Worm (Caenorhabditis elegans): Measurements from ENCODE around the gene Y45G12B.2.

- no peak for TF ChIP-seq ama-1 (optimal IDR thresholded peaks at IDR 0.05)
- no peak for TF ChIP-seq flt-1 (GFP tag; IDR thresholded peaks at IDR 0.05)
Observed at ce11 chrV:2650980-2651379, 43.6 kb upstream of the Y45G12B.2 start.
